Fruit fly (Drosophila melanogaster): ENCODE results near the gene Dab.

DNA sequence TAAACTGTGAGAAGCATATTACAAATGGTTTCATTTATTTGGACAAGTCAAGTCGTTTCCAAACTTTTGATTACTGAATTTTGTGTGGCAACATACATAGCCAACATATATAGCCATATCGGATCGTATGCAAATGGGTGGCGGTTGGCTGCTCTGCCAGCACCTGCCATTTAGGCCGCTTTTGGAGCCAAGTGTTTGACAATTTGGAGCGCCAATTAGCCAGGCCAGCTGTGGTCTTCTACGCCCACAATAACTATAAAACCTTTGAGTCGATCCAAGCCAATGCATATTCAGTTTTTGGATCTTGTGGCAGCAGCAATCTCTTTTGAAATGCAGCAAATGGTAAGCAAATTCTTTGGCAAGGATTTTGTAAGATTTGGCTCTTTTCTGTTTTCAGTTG is 12.6 kb downstream of the Dab start, which contains the start of gene CG13031:
- no peak for TF ChIP-seq Myc (optimal IDR thresholded peaks at IDR 0.05)
- no peak for TF ChIP-seq psq (GFP tag; optimal IDR thresholded peaks at IDR 0.05)
- TF ChIP-seq Rel (GFP tag; optimal IDR thresholded peaks at IDR 0.05), result no peak
- no peak for TF ChIP-seq Rel (tag; optimal IDR thresholded peaks at IDR 0.05)
- TF ChIP-seq usp (GFP tag; optimal IDR thresholded peaks at IDR 0.05), result no peak
- no peak for TF ChIP-seq tai (GFP tag; optimal IDR thresholded peaks at IDR 0.05)
- TF ChIP-seq pan (optimal IDR thresholded peaks at IDR 0.05), result no peak
- TF ChIP-seq fru (GFP tag; optimal IDR thresholded peaks at IDR 0.05), result no peak
- TF ChIP-seq Hr78 (GFP tag; optimal IDR thresholded peaks at IDR 0.05), result no peak
- no peak for TF ChIP-seq woc (GFP tag; optimal IDR thresholded peaks at IDR 0.05)
- TF ChIP-seq Dif (GFP tag; optimal IDR thresholded peaks at IDR 0.05; ENCODE audit: partially characterized antibody), result no peak
- TF ChIP-seq Sp1 (GFP tag; optimal IDR thresholded peaks at IDR 0.05), result no peak
- no peak for TF ChIP-seq dmrt93B (GFP tag; optimal IDR thresholded peaks at IDR 0.05)
- TF ChIP-seq h (GFP tag; optimal IDR thresholded peaks at IDR 0.05), result no peak
